Worm (Caenorhabditis elegans): ENCODE results near the gene sri-67.

Gene sri-67

DNA sequence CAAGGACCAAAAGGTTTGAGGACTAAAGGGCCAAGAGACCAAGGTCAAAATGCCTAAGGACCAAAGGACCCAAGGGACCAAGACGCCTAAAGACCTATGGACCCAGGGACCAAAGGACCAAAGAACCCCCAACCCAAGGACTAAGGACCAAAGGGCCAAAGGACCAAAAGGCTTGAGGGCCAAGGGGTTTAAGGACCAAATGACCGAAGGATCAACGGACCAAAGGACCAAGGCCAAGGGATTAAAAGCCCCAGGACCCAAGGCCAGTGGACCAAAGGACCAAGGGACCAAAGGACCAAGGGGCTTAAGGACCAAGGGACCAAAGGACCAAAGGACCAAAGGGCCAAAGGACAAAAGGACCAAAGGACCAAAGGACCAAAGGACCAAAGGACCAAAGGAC is 12.0 kb downstream of the sri-67 start:
- TF ChIP-seq pha-4 (tag; optimal IDR thresholded peaks at IDR 0.05) (no peak), nhr-67 (tag; optimal IDR thresholded peaks at IDR 0.05) (no peak), ZK546.5 (tag; optimal IDR thresholded peaks at IDR 0.05) (no peak), ztf-4 (tag; optimal IDR thresholded peaks at IDR 0.05) (no peak), egl-5 (tag; optimal IDR thresholded peaks at IDR 0.05) (no peak), pqm-1 (tag; optimal IDR thresholded peaks at IDR 0.05) (no peak), snpc-4 (tag; optimal IDR thresholded peaks at IDR 0.05) (no peak), R02D3.7 (tag; optimal IDR thresholded peaks at IDR 0.05) (no peak), nhr-43 (tag; optimal IDR thresholded peaks at IDR 0.05; ENCODE audit: poor library complexity, severe bottlenecking) (no peak), ztf-11 (tag; optimal IDR thresholded peaks at IDR 0.05) (no peak), nhr-12 (tag; optimal IDR thresholded peaks at IDR 0.05) (no peak), egl-27 (tag; optimal IDR thresholded peaks at IDR 0.05) (no peak), ceh-16 (tag; optimal IDR thresholded peaks at IDR 0.05) (no peak), nhr-23 (tag; optimal IDR thresholded peaks at IDR 0.05) (no peak), aly-2 (tag; optimal IDR thresholded peaks at IDR 0.05) (no peak), nhr-28 (tag; optimal IDR thresholded peaks at IDR 0.05) (no peak), ceh-9 (tag; optimal IDR thresholded peaks at IDR 0.05) (no peak), elt-2 (tag; optimal IDR thresholded peaks at IDR 0.05) (no peak), unc-39 (tag; optimal IDR thresholded peaks at IDR 0.05) (no peak)

DNA sequence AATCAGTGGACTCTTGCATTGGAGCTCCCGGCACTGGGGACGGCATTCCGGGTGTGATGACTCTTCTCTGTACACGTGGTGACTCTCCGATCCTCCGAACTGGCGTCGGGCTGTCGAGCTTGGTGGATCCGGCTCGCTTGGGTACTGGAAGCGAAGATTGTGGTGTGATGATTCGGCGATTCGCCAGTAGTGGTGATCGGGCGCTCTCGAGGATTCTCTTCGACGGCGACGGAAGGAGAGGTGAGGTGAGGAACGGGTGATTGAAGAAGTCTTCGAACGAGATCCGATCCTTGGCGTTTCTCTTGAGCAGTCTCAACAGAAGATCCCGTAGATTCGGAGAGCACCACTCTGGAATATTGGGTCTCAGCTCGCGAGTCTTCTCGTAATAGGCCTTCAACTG is 12.9 kb downstream of the sri-67 start:
- TF ChIP-seq unc-39 (tag; optimal IDR thresholded peaks at IDR 0.05) (no peak), mml-1 (tag; optimal IDR thresholded peaks at IDR 0.05) (no peak), unc-62 (GFP tag; optimal IDR thresholded peaks at IDR 0.05) (no peak), elt-2 (tag; optimal IDR thresholded peaks at IDR 0.05) (no peak), lin-15B (tag; optimal IDR thresholded peaks at IDR 0.05) (no peak), zag-1 (tag; optimal IDR thresholded peaks at IDR 0.05) (no peak), lin-39 (tag; optimal IDR thresholded peaks at IDR 0.05) (no peak), nhr-237 (tag; optimal IDR thresholded peaks at IDR 0.05) (no peak), fkh-2 (tag; optimal IDR thresholded peaks at IDR 0.05) (no peak), nhr-67 (tag; optimal IDR thresholded peaks at IDR 0.05) (no peak), ceh-9 (tag; optimal IDR thresholded peaks at IDR 0.05) (no peak), hmg-11 (tag; optimal IDR thresholded peaks at IDR 0.05) (no peak), daf-12 (tag; optimal IDR thresholded peaks at IDR 0.05) (no peak)

DNA sequence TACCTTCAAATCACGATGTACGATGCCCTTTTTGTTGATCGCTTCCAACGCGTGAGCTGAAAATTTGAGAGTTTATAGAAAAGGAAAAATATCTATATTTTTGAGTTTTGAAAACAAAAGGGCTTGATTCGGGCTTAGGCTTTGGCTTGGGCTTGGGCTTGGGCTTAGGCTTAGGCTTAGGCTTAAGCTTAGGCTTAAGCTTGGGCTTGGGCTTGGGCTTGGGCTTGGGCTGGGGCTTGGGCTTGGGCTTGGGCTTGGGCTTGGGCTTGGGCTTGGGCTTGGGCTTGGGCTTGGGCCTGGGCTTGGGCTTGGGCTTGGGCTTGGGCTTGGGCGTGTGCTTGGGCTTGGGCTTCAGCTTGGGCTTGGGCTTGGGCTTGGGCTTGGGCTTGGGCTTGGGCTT is 14.4 kb downstream of the sri-67 start:
- no peak for TF ChIP-seq pqm-1 (tag; optimal IDR thresholded peaks at IDR 0.05)
- TF ChIP-seq egl-27 (tag; optimal IDR thresholded peaks at IDR 0.05): no peak
- TF ChIP-seq ceh-82 (tag; optimal IDR thresholded peaks at IDR 0.05): no peak
- TF ChIP-seq ceh-28 (tag; optimal IDR thresholded peaks at IDR 0.05): no peak
- no peak for TF ChIP-seq unc-39 (tag; optimal IDR thresholded peaks at IDR 0.05)
- TF ChIP-seq ZK546.5 (tag; optimal IDR thresholded peaks at IDR 0.05): no peak
- TF ChIP-seq nfya-1 (tag; optimal IDR thresholded peaks at IDR 0.05; ENCODE audit: insufficient read depth): no peak
- no peak for TF ChIP-seq nhr-237 (tag; optimal IDR thresholded peaks at IDR 0.05)
- TF ChIP-seq elt-2 (tag; optimal IDR thresholded peaks at IDR 0.05): no peak
- no peak for TF ChIP-seq elt-3 (tag; optimal IDR thresholded peaks at IDR 0.05)
- TF ChIP-seq snpc-4 (tag; optimal IDR thresholded peaks at IDR 0.05): no peak
- no peak for TF ChIP-seq eor-1 (tag; optimal IDR thresholded peaks at IDR 0.05)
- TF ChIP-seq egl-5 (tag; optimal IDR thresholded peaks at IDR 0.05): no peak
- TF ChIP-seq nhr-23 (tag; optimal IDR thresholded peaks at IDR 0.05): no peak
- TF ChIP-seq daf-12 (tag; optimal IDR thresholded peaks at IDR 0.05): no peak
- TF ChIP-seq R02D3.7 (tag; optimal IDR thresholded peaks at IDR 0.05): no peak
- no peak for TF ChIP-seq aly-2 (tag; optimal IDR thresholded peaks at IDR 0.05)
- no peak for TF ChIP-seq ztf-11 (tag; optimal IDR thresholded peaks at IDR 0.05)
- TF ChIP-seq jun-1 (tag; optimal IDR thresholded peaks at IDR 0.05): no peak
- no peak for TF ChIP-seq ama-1 (optimal IDR thresholded peaks at IDR 0.05)

DNA sequence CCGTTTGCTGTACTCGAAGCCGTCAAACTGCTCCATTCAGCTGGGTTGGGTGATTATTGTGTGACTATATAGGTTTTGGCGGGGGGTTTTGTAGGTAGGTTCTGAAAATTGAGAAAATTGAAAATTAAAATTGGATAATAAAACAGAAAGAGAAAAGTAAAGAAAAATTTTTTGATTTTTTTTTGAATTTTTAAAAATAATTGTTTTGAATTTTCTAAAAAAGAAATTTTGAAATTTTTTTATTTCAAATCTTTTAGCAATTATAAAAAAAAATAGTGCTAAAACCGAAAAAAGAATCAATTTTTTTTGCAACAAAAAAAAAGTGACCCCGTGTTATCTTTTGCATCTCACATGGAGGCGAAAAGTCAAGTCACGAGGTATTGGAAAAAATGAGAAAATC is 16.6 kb downstream of the sri-67 start, which contains the start of gene unc-51:
unc-51 (minus strand) TSS at position 101 of the 400 bp plus-strand sequence.
- peak; percentile 7 for TF ChIP-seq elt-2 (tag; optimal IDR thresholded peaks at IDR 0.05)
- TF ChIP-seq daf-12 (tag; optimal IDR thresholded peaks at IDR 0.05): no peak
- TF ChIP-seq pha-4 (tag; optimal IDR thresholded peaks at IDR 0.05): peak; percentile 12

DNA sequence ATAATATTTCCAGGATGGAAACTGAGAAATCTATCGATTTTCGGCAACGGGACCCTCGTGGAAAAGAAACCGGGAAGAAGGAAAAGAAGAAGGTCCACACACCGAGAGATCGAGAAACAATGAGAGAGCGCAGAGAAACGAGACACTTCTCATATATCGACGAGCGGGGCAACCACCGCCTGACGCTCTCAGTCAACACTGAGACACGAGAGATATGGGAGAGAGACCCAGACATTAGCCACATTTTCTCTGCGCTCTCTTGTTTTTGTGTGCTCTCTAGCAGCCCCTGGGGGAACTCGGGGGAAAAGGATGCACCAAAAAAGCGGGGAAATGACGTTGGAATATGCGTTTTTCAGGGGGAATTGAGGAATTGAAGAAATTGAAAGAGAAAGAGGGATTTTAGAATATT is 17.9 kb downstream of the sri-67 start:
- no peak for TF ChIP-seq fkh-2 (tag; optimal IDR thresholded peaks at IDR 0.05)
- TF ChIP-seq lin-39 (tag; optimal IDR thresholded peaks at IDR 0.05): peak; percentile 87
- TF ChIP-seq nhr-237 (tag; optimal IDR thresholded peaks at IDR 0.05): no peak
- TF ChIP-seq R02D3.7 (tag; optimal IDR thresholded peaks at IDR 0.05): peak; percentile 37
- TF ChIP-seq ceh-16 (tag; optimal IDR thresholded peaks at IDR 0.05): no peak
- peak; percentile 93 for TF ChIP-seq hmg-11 (tag; optimal IDR thresholded peaks at IDR 0.05)
- TF ChIP-seq egl-27 (tag; optimal IDR thresholded peaks at IDR 0.05): no peak
- no peak for TF ChIP-seq nhr-76 (tag; optimal IDR thresholded peaks at IDR 0.05)
- peak; percentile 50 for TF ChIP-seq elt-2 (tag; optimal IDR thresholded peaks at IDR 0.05)
- TF ChIP-seq skn-1 (tag; optimal IDR thresholded peaks at IDR 0.05): no peak
- TF ChIP-seq egl-5 (tag; optimal IDR thresholded peaks at IDR 0.05): peak; percentile 36
- TF ChIP-seq nhr-11 (tag; optimal IDR thresholded peaks at IDR 0.05): no peak
- peak; percentile 74 for TF ChIP-seq pha-4 (tag; optimal IDR thresholded peaks at IDR 0.05)
- TF ChIP-seq unc-62 (GFP tag; optimal IDR thresholded peaks at IDR 0.05): peak; percentile 48
- no peak for TF ChIP-seq nhr-77 (tag; optimal IDR thresholded peaks at IDR 0.05)
- TF ChIP-seq ztf-11 (tag; optimal IDR thresholded peaks at IDR 0.05): no peak
- no peak for TF ChIP-seq aly-2 (tag; optimal IDR thresholded peaks at IDR 0.05)
- TF ChIP-seq lin-15B (tag; optimal IDR thresholded peaks at IDR 0.05): peak; percentile 7
- TF ChIP-seq ceh-82 (tag; optimal IDR thresholded peaks at IDR 0.05): peak; percentile 17
- peak; percentile 7 for TF ChIP-seq pqm-1 (tag; optimal IDR thresholded peaks at IDR 0.05)
- no peak for TF ChIP-seq nhr-28 (tag; optimal IDR thresholded peaks at IDR 0.05)
- TF ChIP-seq nhr-12 (tag; optimal IDR thresholded peaks at IDR 0.05): no peak
- TF ChIP-seq ceh-9 (tag; optimal IDR thresholded peaks at IDR 0.05): no peak
- TF ChIP-seq snpc-4 (tag; optimal IDR thresholded peaks at IDR 0.05): peak; percentile 32
- peak; percentile 65 for TF ChIP-seq mdl-1 (tag; optimal IDR thresholded peaks at IDR 0.05)
- TF ChIP-seq nfya-1 (tag; optimal IDR thresholded peaks at IDR 0.05; ENCODE audit: insufficient read depth): peak; percentile 89
- no peak for TF ChIP-seq elt-1 (tag; optimal IDR thresholded peaks at IDR 0.05)
- TF ChIP-seq ZK546.5 (tag; optimal IDR thresholded peaks at IDR 0.05): no peak

Measured in whole organism, L3 larva.